Worm (Caenorhabditis elegans): ENCODE data around the gene Y46D2A.3.

DNA sequence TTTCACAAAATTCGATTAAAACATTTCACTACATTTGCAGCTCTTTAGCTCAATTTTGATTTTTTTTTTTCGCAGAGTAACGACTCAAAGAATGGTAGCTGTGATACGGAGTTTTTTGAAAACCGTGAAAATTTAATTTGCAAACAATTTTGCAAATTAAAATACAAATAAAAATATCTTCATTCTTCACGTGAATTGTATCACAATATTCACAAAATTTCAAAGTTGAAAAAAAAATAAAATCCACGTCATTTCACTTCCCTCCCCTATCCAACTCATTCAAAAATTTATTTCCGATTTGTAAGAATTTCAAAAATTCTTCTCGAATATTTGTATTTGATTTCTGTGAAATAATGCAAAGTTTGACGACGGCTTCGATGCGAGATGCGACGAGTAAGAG lies 48.4 kb downstream of the Y46D2A.3 start, which contains the start of gene wht-4:
- TF ChIP-seq ccch-3 (GFP tag; optimal IDR thresholded peaks at IDR 0.05): no peak
- TF ChIP-seq madf-6 (GFP tag; IDR thresholded peaks at IDR 0.05): no peak
- TF ChIP-seq Y53F4B.3 (GFP tag; IDR thresholded peaks at IDR 0.05): no peak
- TF ChIP-seq pha-4 (tag; optimal IDR thresholded peaks at IDR 0.05): no peak
- no peak for TF ChIP-seq madf-3 (GFP tag; IDR thresholded peaks at IDR 0.05)
- TF ChIP-seq F23B12.7 (tag; optimal IDR thresholded peaks at IDR 0.05; ENCODE audit: insufficient read depth): no peak
- no peak for TF ChIP-seq snpc-4 (GFP tag; optimal IDR thresholded peaks at IDR 0.05)
- no peak for TF ChIP-seq snpc-4 (tag; optimal IDR thresholded peaks at IDR 0.05)
- TF ChIP-seq die-1 (tag; optimal IDR thresholded peaks at IDR 0.05): no peak
- TF ChIP-seq dox-1 (GFP tag; IDR thresholded peaks at IDR 0.05): no peak
